Fruit fly (Drosophila melanogaster): ENCODE data around the gene Rheb.
A peak's percentile ranks its signal among the peaks of the same experiment; 100 is the strongest.

Rheb gene

dm6 chr3R:5547464-5547943 lies 21.2 kb upstream of the Rheb start, which contains the start of gene CG2519 (continued):
- TF ChIP-seq insv (GFP tag; optimal IDR thresholded peaks at IDR 0.05): peak in 1 of 2 experiments; percentile 42
- no peak for TF ChIP-seq CG17568 (GFP tag; optimal IDR thresholded peaks at IDR 0.05)
- TF ChIP-seq CG7928 (GFP tag; optimal IDR thresholded peaks at IDR 0.05): peak; percentile 98
- TF ChIP-seq CG1647 (GFP tag; optimal IDR thresholded peaks at IDR 0.05): peak; percentile 36
- peak; percentile 87 for TF ChIP-seq CG14860 (GFP tag; IDR thresholded peaks at IDR 0.05; ENCODE audit: partially characterized antibody)
- TF ChIP-seq tin (GFP tag; optimal IDR thresholded peaks at IDR 0.05): peak; percentile 61
- TF ChIP-seq CG3995 (GFP tag; optimal IDR thresholded peaks at IDR 0.05): peak; percentile 71
- TF ChIP-seq ac (GFP tag; optimal IDR thresholded peaks at IDR 0.05): peak; percentile 10
- TF ChIP-seq ems (GFP tag; optimal IDR thresholded peaks at IDR 0.05): peak; percentile 72
- TF ChIP-seq gsb (GFP tag; IDR thresholded peaks at IDR 0.05): peak; percentile 31; the same call in 1 of the 2 replicates
- no peak for TF ChIP-seq HHEX (GFP tag; optimal IDR thresholded peaks at IDR 0.05)
- TF ChIP-seq Optix (GFP tag; IDR thresholded peaks at IDR 0.05): 0 out of 3 replicates have a peak, but pooled peaks have one; percentile 40
- TF ChIP-seq ssp (GFP tag; IDR thresholded peaks at IDR 0.05): 0 out of 2 replicates have a peak, but pooled peaks have one; percentile 29
- peak; percentile 97 for TF ChIP-seq Ets65A (GFP tag)
- TF ChIP-seq CG15696 (tag; optimal IDR thresholded peaks at IDR 0.05): peak; percentile 29
- peak; percentile 84 for TF ChIP-seq slbo (GFP tag; IDR thresholded peaks at IDR 0.05)

dm6 chr3R:5550452-5550851 lies 18.3 kb upstream of the Rheb start:
- peak; percentile 67 for TF ChIP-seq unc-4 (GFP tag; IDR thresholded peaks at IDR 0.05; ENCODE audit: partially characterized antibody)
- TF ChIP-seq scrt (GFP tag; optimal IDR thresholded peaks at IDR 0.05): no peak
- TF ChIP-seq CG13287 (GFP tag; IDR thresholded peaks at IDR 0.05; ENCODE audit: partially characterized antibody): peak; percentile 78
- TF ChIP-seq row (GFP tag; IDR thresholded peaks at IDR 0.05): 0 out of 3 replicates have a peak, but pooled peaks have one; percentile 12
- no peak for TF ChIP-seq CG43689 (GFP tag; IDR thresholded peaks at IDR 0.05)
- peak; percentile 53 for TF ChIP-seq hbn (GFP tag; IDR thresholded peaks at IDR 0.05; ENCODE audit: partially characterized antibody)
- peak; percentile 59 for TF ChIP-seq stwl (tag; optimal IDR thresholded peaks at IDR 0.05)
- peak; percentile 82 for TF ChIP-seq Bgb (GFP tag; IDR thresholded peaks at IDR 0.05; ENCODE audit: partially characterized antibody)
- TF ChIP-seq trem (tag; optimal IDR thresholded peaks at IDR 0.05): peak; percentile 35
- TF ChIP-seq CG1603 (tag; optimal IDR thresholded peaks at IDR 0.05): peak; percentile 52
- TF ChIP-seq ind (GFP tag; optimal IDR thresholded peaks at IDR 0.05): no peak
- TF ChIP-seq Sry-δ (GFP tag; optimal IDR thresholded peaks at IDR 0.05): peak; percentile 81
- TF ChIP-seq E2f2 (GFP tag; IDR thresholded peaks at IDR 0.05): peak; percentile 96
- TF ChIP-seq CG17186 (GFP tag; optimal IDR thresholded peaks at IDR 0.05): peak; percentile 35
- peak; percentile 16 for TF ChIP-seq Sin3A (optimal IDR thresholded peaks at IDR 0.05)
- peak; percentile 35 for TF ChIP-seq CG9797 (GFP tag; optimal IDR thresholded peaks at IDR 0.05)
- peak; percentile 69 for TF ChIP-seq CG34224 (GFP tag; IDR thresholded peaks at IDR 0.05; ENCODE audit: partially characterized antibody)
- TF ChIP-seq CG14965 (GFP tag; optimal IDR thresholded peaks at IDR 0.05; ENCODE audit: borderline replicate concordance): no peak
- TF ChIP-seq BEAF-32 (GFP tag; optimal IDR thresholded peaks at IDR 0.05): peak; percentile 70
- TF ChIP-seq CG15514 (GFP tag; optimal IDR thresholded peaks at IDR 0.05): peak; percentile 51
- TF ChIP-seq sna (GFP tag; IDR thresholded peaks at IDR 0.05; ENCODE audit: partially characterized antibody): peak; percentile 64
- TF ChIP-seq CG18619 (GFP tag; optimal IDR thresholded peaks at IDR 0.05): no peak
- TF ChIP-seq Scr (GFP tag; IDR thresholded peaks at IDR 0.05; ENCODE audit: partially characterized antibody): peak; percentile 69
- peak; percentile 41; the same call in 1 of the 2 replicates for TF ChIP-seq inv (GFP tag; IDR thresholded peaks at IDR 0.05; ENCODE audit: partially characterized antibody)
- TF ChIP-seq sens (GFP tag): peak; percentile 62
- peak; percentile 81 for TF ChIP-seq CG2116 (GFP tag; optimal IDR thresholded peaks at IDR 0.05)
- TF ChIP-seq CG4820 (GFP tag; optimal IDR thresholded peaks at IDR 0.05): no peak
- TF ChIP-seq nmo (GFP tag; optimal IDR thresholded peaks at IDR 0.05): no peak
- TF ChIP-seq CG6791 (GFP tag; IDR thresholded peaks at IDR 0.05; ENCODE audit: partially characterized antibody): peak; percentile 65
- peak; percentile 56 for TF ChIP-seq ato (GFP tag; IDR thresholded peaks at IDR 0.05; ENCODE audit: partially characterized antibody)
- TF ChIP-seq disco-r (GFP tag; optimal IDR thresholded peaks at IDR 0.05): no peak
- no peak for TF ChIP-seq trh (GFP tag; optimal IDR thresholded peaks at IDR 0.05)
- peak; percentile 14 for TF ChIP-seq CoRest (tag; optimal IDR thresholded peaks at IDR 0.05)
